Fruit fly (Drosophila melanogaster) whole organism, embryonic: Measurements from ENCODE around the gene glu.

Experiments used
- Adf1 ChIP-seq: fragments of 200-800 bp; sonication (Bioruptor generic); IDR thresholded peaks from 2 replicates; pipeline ENCODE4 v1.3.6; 2022; ENCODE audit warnings: missing biosample characterization, missing genetic modification characterization
- Atf6 ChIP-seq: fragments of 200-800 bp; sonication (Bioruptor generic); IDR thresholded peaks from 2 replicates; pipeline ENCODE4 v1.3.6; 2022; ENCODE audit warnings: missing biosample characterization, missing genetic modification characterization
- CG11504 ChIP-seq: fragments of 200-800 bp; sonication (Bioruptor generic); optimal IDR thresholded peaks from 3 replicates; lab custom pipeline; 2019; ENCODE audit warnings: missing biosample characterization, mild to moderate bottlenecking, missing genetic modification characterization, moderate library complexity
- CG12744 ChIP-seq: fragments of 200-800 bp; sonication (Bioruptor generic); optimal IDR thresholded peaks from 2 replicates; lab custom pipeline; 2016; ENCODE audit warnings: missing biosample characterization, missing genetic modification characterization
- CG17829 ChIP-seq: fragments of 200-800 bp; optimal IDR thresholded peaks from 2 replicates; lab custom pipeline; 2019; ENCODE audit warnings: missing biosample characterization, mild to moderate bottlenecking, missing genetic modification characterization, moderate library complexity
- CG1792 ChIP-seq: fragments of 200-800 bp; sonication (Bioruptor generic); optimal IDR thresholded peaks from 2 replicates; lab custom pipeline; 2016; ENCODE audit warnings: missing biosample characterization, missing genetic modification characterization
- CG2116 ChIP-seq: fragments of 200-800 bp; sonication (Bioruptor generic); optimal IDR thresholded peaks from 3 replicates; lab custom pipeline; 2018; ENCODE audit warnings: missing biosample characterization, mild to moderate bottlenecking, missing genetic modification characterization
- CG2202 ChIP-seq: fragments of 200-800 bp; sonication (Bioruptor generic); optimal IDR thresholded peaks from 2 replicates; lab custom pipeline; 2018; ENCODE audit warnings: missing biosample characterization, mild to moderate bottlenecking, missing genetic modification characterization
- CG2875 ChIP-seq: fragments of 200-800 bp; sonication (Bioruptor generic); optimal IDR thresholded peaks from 2 replicates; lab custom pipeline; 2017; ENCODE audit warnings: missing biosample characterization, mild to moderate bottlenecking, missing genetic modification characterization, missing genetic modification reagents
- CG30431 ChIP-seq: fragments of 200-800 bp; sonication (Bioruptor generic); optimal IDR thresholded peaks from 2 replicates; lab custom pipeline; 2017; ENCODE audit warnings: missing biosample characterization, missing genetic modification characterization
- CG4730 ChIP-seq: fragments of 200-800 bp; sonication (Bioruptor generic); IDR thresholded peaks from 2 replicates; pipeline ENCODE4 v1.3.6; 2022; ENCODE audit warnings: missing biosample characterization, missing genetic modification characterization
- CG5180 ChIP-seq: fragments of 200-800 bp; sonication (Bioruptor generic); optimal IDR thresholded peaks from 3 replicates; lab custom pipeline; 2017; ENCODE audit warnings: missing biosample characterization, missing genetic modification characterization, mild to moderate bottlenecking, moderate library complexity, missing genetic modification reagents
- CG6272 ChIP-seq: fragments of 200-800 bp; sonication (Bioruptor generic); IDR thresholded peaks from 2 replicates; pipeline ENCODE4 v1.3.6; 2022; ENCODE audit warnings: missing biosample characterization, missing genetic modification characterization
- CG7928 ChIP-seq: fragments of 200-800 bp; sonication (Bioruptor generic); optimal IDR thresholded peaks from 2 replicates; lab custom pipeline; 2017; ENCODE audit warnings: missing biosample characterization, mild to moderate bottlenecking, missing genetic modification characterization
- CG8924 ChIP-seq: fragments of 200-800 bp; optimal IDR thresholded peaks from 3 replicates; lab custom pipeline; 2019; ENCODE audit warnings: missing biosample characterization, mild to moderate bottlenecking, missing genetic modification characterization, moderate library complexity
- Dbx ChIP-seq: fragments of 200-800 bp; sonication (Bioruptor generic); IDR thresholded peaks from 3 replicates; pipeline ENCODE4 v1.3.6; 2022; ENCODE audit warnings: missing biosample characterization, missing genetic modification characterization
- NFAT ChIP-seq: fragments of 200-800 bp; sonication (Bioruptor generic); IDR thresholded peaks from 2 replicates; pipeline ENCODE4 v1.3.6; 2022; ENCODE audit warnings: missing biosample characterization, missing genetic modification characterization
- Opbp ChIP-seq: fragments of 200-800 bp; sonication (Bioruptor generic); IDR thresholded peaks from 3 replicates; pipeline ENCODE4 v1.3.6; 2022; ENCODE audit warnings: missing biosample characterization, missing genetic modification characterization; ENCODE audit not compliant: partially characterized antibody
- Side ChIP-seq: fragments of 200-800 bp; sonication (Bioruptor generic); optimal IDR thresholded peaks from 2 replicates; lab custom pipeline; 2016; ENCODE audit warnings: missing biosample characterization, missing genetic modification characterization
- Sox100B ChIP-seq: fragments of 200-800 bp; sonication (Bioruptor generic); optimal IDR thresholded peaks from 3 replicates; lab custom pipeline; 2018; ENCODE audit warnings: missing biosample characterization, mild to moderate bottlenecking, missing genetic modification characterization
- Sry-δ ChIP-seq: fragments of 200-800 bp; sonication (Bioruptor generic); optimal IDR thresholded peaks from 2 replicates; lab custom pipeline; 2016; ENCODE audit warnings: missing biosample characterization, missing genetic modification characterization
- YL-1 ChIP-seq: fragments of 200-800 bp; sonication (Bioruptor generic); optimal IDR thresholded peaks from 3 replicates; lab custom pipeline; 2017; ENCODE audit warnings: missing biosample characterization, mild to moderate bottlenecking, missing genetic modification characterization
- amos ChIP-seq: fragments of 200-800 bp; sonication (Bioruptor generic); IDR thresholded peaks from 2 replicates; pipeline ENCODE4 v1.3.6; 2022; ENCODE audit warnings: missing biosample characterization, missing genetic modification characterization; ENCODE audit not compliant: partially characterized antibody
- ap ChIP-seq: fragments of 200-800 bp; sonication (Bioruptor generic); IDR thresholded peaks from 2 replicates; pipeline ENCODE4 v1.3.6; 2022; ENCODE audit warnings: missing biosample characterization, missing genetic modification characterization
- bab2 ChIP-seq: fragments of 200-800 bp; sonication (Bioruptor generic); optimal IDR thresholded peaks from 2 replicates; lab custom pipeline; 2016; ENCODE audit warnings: missing biosample characterization, missing genetic modification characterization
- bcd ChIP-seq: fragments of 200-800 bp; sonication (Bioruptor generic); optimal IDR thresholded peaks from 2 replicates; lab custom pipeline; 2017; ENCODE audit warnings: missing biosample characterization, mild to moderate bottlenecking, missing genetic modification characterization
- bowl ChIP-seq: fragments of 200-800 bp; sonication (Bioruptor generic); IDR thresholded peaks from 2 replicates; pipeline ENCODE4 v1.3.6; 2022; ENCODE audit warnings: missing biosample characterization, missing genetic modification characterization
- cas ChIP-seq: fragments of 200-800 bp; sonication (Bioruptor generic); IDR thresholded peaks from 2 replicates; pipeline ENCODE4 v1.3.6; 2022; ENCODE audit warnings: missing biosample characterization, missing genetic modification characterization
- cg ChIP-seq: fragments of 200-800 bp; sonication (Bioruptor generic); optimal IDR thresholded peaks from 3 replicates; lab custom pipeline; 2019; ENCODE audit warnings: missing biosample characterization, mild to moderate bottlenecking, missing genetic modification characterization, moderate library complexity
- chinmo ChIP-seq: fragments of 200-800 bp; sonication (Bioruptor generic); IDR thresholded peaks from 4 replicates; pipeline ENCODE4 v1.3.6; 2022; ENCODE audit warnings: missing biosample characterization, missing genetic modification characterization; ENCODE audit not compliant: partially characterized antibody
- dimm ChIP-seq: fragments of 200-800 bp; sonication (Bioruptor generic); IDR thresholded peaks from 2 replicates; pipeline ENCODE4 v1.3.6; 2022; ENCODE audit warnings: missing biosample characterization, missing genetic modification characterization
- ftz-f1 ChIP-seq: fragments of 200-800 bp; sonication (Bioruptor generic); optimal IDR thresholded peaks from 2 replicates; lab custom pipeline; 2016; ENCODE audit warnings: missing biosample characterization, missing genetic modification characterization
- gcm ChIP-seq: fragments of 200-800 bp; sonication (Bioruptor generic); optimal IDR thresholded peaks from 2 replicates; lab custom pipeline; 2019; ENCODE audit warnings: missing biosample characterization, mild to moderate bottlenecking, missing genetic modification characterization, moderate library complexity
- hb ChIP-seq: fragments of 200-800 bp; sonication (Bioruptor generic); IDR thresholded peaks from 3 replicates; pipeline ENCODE4 v1.3.6; 2022; ENCODE audit warnings: missing biosample characterization, missing genetic modification characterization; ENCODE audit not compliant: partially characterized antibody
- insv ChIP-seq, 2 experiments: fragments of 200-800 bp; sonication (Bioruptor generic); optimal IDR thresholded peaks; 3 replicates each; lab custom pipeline; 2016 to 2018; ENCODE audit warnings: missing biosample characterization in 2 of 2, missing genetic modification characterization in 2 of 2
- lmd ChIP-seq: fragments of 200-800 bp; sonication (Bioruptor generic); IDR thresholded peaks from 2 replicates; pipeline ENCODE4 v1.3.6; 2022; ENCODE audit warnings: missing biosample characterization, missing genetic modification characterization
- luna ChIP-seq: fragments of 200-800 bp; sonication (Bioruptor generic); optimal IDR thresholded peaks from 2 replicates; lab custom pipeline; 2016; ENCODE audit warnings: missing biosample characterization, missing genetic modification characterization
- mirr ChIP-seq: fragments of 200-800 bp; sonication (Bioruptor generic); optimal IDR thresholded peaks from 3 replicates; lab custom pipeline; 2018; ENCODE audit warnings: missing biosample characterization, mild to moderate bottlenecking, missing genetic modification characterization
- onecut ChIP-seq: fragments of 200-800 bp; sonication (Bioruptor generic); IDR thresholded peaks from 2 replicates; pipeline ENCODE4 v1.3.6; 2022; ENCODE audit warnings: missing biosample characterization, missing genetic modification characterization
- phol ChIP-seq: fragments of 200-800 bp; sonication (Bioruptor generic); optimal IDR thresholded peaks from 3 replicates; lab custom pipeline; 2018; ENCODE audit warnings: missing biosample characterization, mild to moderate bottlenecking, missing genetic modification characterization, moderate library complexity
- sd ChIP-seq: fragments of 200-800 bp; sonication (Bioruptor generic); optimal IDR thresholded peaks from 3 replicates; lab custom pipeline; 2018; ENCODE audit warnings: missing biosample characterization, mild to moderate bottlenecking, missing genetic modification characterization, moderate library complexity
- sens-2 ChIP-seq: fragments of 200-800 bp; sonication (Bioruptor generic); IDR thresholded peaks from 2 replicates; pipeline ENCODE4 v1.3.6; 2022; ENCODE audit warnings: missing biosample characterization, missing genetic modification characterization
- sima ChIP-seq: fragments of 200-800 bp; sonication (Bioruptor generic); optimal IDR thresholded peaks from 2 replicates; lab custom pipeline; 2016; ENCODE audit warnings: missing biosample characterization, missing genetic modification characterization
- slou ChIP-seq: fragments of 200-800 bp; sonication (Bioruptor generic); optimal IDR thresholded peaks from 3 replicates; lab custom pipeline; 2016; ENCODE audit warnings: missing biosample characterization, missing genetic modification characterization
- sug ChIP-seq: fragments of 200-800 bp; optimal IDR thresholded peaks from 2 replicates; lab custom pipeline; 2019; ENCODE audit warnings: missing biosample characterization, mild to moderate bottlenecking, missing genetic modification characterization, moderate library complexity
- tin ChIP-seq: fragments of 200-800 bp; sonication (Bioruptor generic); optimal IDR thresholded peaks from 3 replicates; lab custom pipeline; 2016; ENCODE audit warnings: missing biosample characterization, missing genetic modification characterization
- twi ChIP-seq: fragments of 200-800 bp; optimal IDR thresholded peaks from 2 replicates; lab custom pipeline; 2019; ENCODE audit warnings: missing biosample characterization, mild to moderate bottlenecking, missing genetic modification characterization, moderate library complexity
- vnd ChIP-seq: fragments of 200-800 bp; sonication (Bioruptor generic); IDR thresholded peaks from 3 replicates; pipeline ENCODE4 v1.3.6; 2022; ENCODE audit warnings: missing biosample characterization, missing genetic modification characterization; ENCODE audit not compliant: partially characterized antibody
- z ChIP-seq: fragments of 200-800 bp; sonication (Bioruptor generic); IDR thresholded peaks from 3 replicates; pipeline ENCODE4 v1.3.6; 2022; ENCODE audit warnings: missing biosample characterization, missing genetic modification characterization

The glu gene

DNA sequence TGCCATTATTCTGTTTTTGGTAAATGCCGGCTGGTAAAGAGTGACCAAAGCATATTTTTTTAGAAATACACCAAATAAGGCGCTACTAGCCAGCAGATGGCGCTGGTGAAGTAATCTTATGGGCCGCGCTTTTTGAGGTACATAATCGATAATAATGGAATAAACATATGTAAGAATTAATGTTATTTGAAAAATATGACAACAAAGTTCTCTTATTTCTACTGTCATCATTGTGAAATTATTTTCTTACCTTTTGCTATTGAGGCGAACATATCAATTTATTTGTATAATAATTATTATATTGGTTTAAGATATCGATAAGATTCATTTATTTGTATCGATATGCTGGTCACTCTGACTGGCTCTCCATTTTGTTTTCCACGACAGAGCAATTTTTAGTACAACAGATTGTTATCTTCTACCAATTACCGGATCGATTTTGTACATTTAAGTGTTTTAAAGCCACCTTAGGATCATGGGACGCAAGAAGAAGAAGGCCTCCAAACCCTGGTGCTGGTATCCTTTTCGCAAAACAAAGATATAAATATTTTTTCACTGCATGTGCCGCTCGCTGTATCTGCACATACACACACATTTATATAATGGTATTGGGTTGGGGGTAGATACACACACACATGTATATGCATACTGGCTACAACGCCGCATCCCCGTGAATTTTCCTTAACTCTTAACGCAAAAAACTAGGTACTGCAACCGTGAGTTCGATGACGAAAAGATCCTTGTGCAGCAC is 5.0 kb upstream of the glu start, which contains the start of the genes LSm7 and BuGZ (continued):
- TF ChIP-seq sens-2 (GFP tag; lab: Robert Waterston, UW) (no peak), bcd (GFP tag; lab: Kevin White, UChicago) (peak; percentile 57), Atf6 (GFP tag; lab: Robert Waterston, UW) (no peak), CG7928 (GFP tag; lab: Kevin White, UChicago) (no peak), NFAT (GFP tag; lab: Robert Waterston, UW) (no peak; the same call in 1 of the 2 replicates), CG1792 (no peak), CG6272 (GFP tag; lab: Robert Waterston, UW) (no peak), ap (GFP tag; lab: Robert Waterston, UW) (no peak), slou (GFP tag; lab: Kevin White, UChicago) (peak; percentile 23), YL-1 (GFP tag; lab: Kevin White, UChicago) (peak; percentile 95), onecut (GFP tag; lab: Robert Waterston, UW) (peak; percentile 70; the same call in 1 of the 2 replicates), CG4730 (GFP tag; lab: Robert Waterston, UW) (no peak), CG8924 (tag; lab: Kevin White, UChicago) (peak; percentile 63), luna (GFP tag; lab: Kevin White, UChicago) (no peak), CG17829 (tag; lab: Kevin White, UChicago) (peak; percentile 60), dimm (no peak), chinmo (GFP tag; lab: Robert Waterston, UW) (0 out of 4 replicates have a peak, but pooled peaks have one; percentile 38), cas (GFP tag; lab: Robert Waterston, UW) (no peak), CG5180 (GFP tag; lab: Kevin White, UChicago) (no peak), CG11504 (no peak), Opbp (peak; percentile 37; the same call in 1 of the 3 replicates), phol (tag; lab: Kevin White, UChicago) (peak; percentile 99), bowl (GFP tag; lab: Robert Waterston, UW) (no peak), sug (tag; lab: Kevin White, UChicago) (peak; percentile 53), Dbx (GFP tag; lab: Robert Waterston, UW) (no peak; the same call in 2 of the 3 replicates), bab2 (GFP tag; lab: Kevin White, UChicago) (no peak), CG12744 (no peak), CG2875 (GFP tag; lab: Kevin White, UChicago) (peak; percentile 16), sima (GFP tag; lab: Kevin White, UChicago) (no peak), ftz-f1 (no peak), insv (GFP tag; optimal IDR thresholded peaks at IDR 0.05; lab: Kevin White, UChicago) (peak in 1 of 2 experiments; percentile 42), lmd (GFP tag; lab: Robert Waterston, UW) (no peak), Sry-δ (GFP tag; lab: Kevin White, UChicago) (peak; percentile 63), Side (GFP tag; lab: Kevin White, UChicago) (no peak), Adf1 (no peak; the same call in 1 of the 2 replicates), sd (no peak), gcm (peak; percentile 31), vnd (GFP tag; lab: Robert Waterston, UW) (peak; percentile 50; the same call in 2 of the 3 replicates), CG2202 (tag; lab: Kevin White, UChicago) (no peak), tin (GFP tag; lab: Kevin White, UChicago) (peak; percentile 55), z (GFP tag; lab: Robert Waterston, UW) (no peak), amos (peak; percentile 45; the same call in 1 of the 2 replicates), hb (GFP tag; lab: Robert Waterston, UW) (no peak), cg (GFP tag; lab: Kevin White, UChicago) (peak; percentile 92), CG30431 (GFP tag; lab: Kevin White, UChicago) (no peak), mirr (GFP tag; lab: Kevin White, UChicago) (no peak), Sox100B (no peak), CG2116 (GFP tag; lab: Kevin White, UChicago) (peak; percentile 85), twi (tag; lab: Kevin White, UChicago) (no peak)
